Fruit fly (Drosophila melanogaster) whole organism, prepupa: ENCODE data around the gene CG3407.

Source experiments
- Blimp-1 ChIP-seq: fragments of 200-800 bp; sonication (Bioruptor generic); optimal IDR thresholded peaks from 3 replicates; lab custom pipeline; 2017; ENCODE audit warnings: missing biosample characterization, missing genetic modification characterization, mild to moderate bottlenecking, moderate library complexity, missing genetic modification reagents
- CG10669 ChIP-seq: fragments of 200-800 bp; sonication (Bioruptor generic); optimal IDR thresholded peaks from 3 replicates; lab custom pipeline; 2018; ENCODE audit warnings: missing biosample characterization, mild to moderate bottlenecking, missing genetic modification characterization, moderate library complexity
- CG11294 ChIP-seq: fragments of 200-800 bp; sonication (Bioruptor generic); IDR thresholded peaks from 2 replicates; pipeline ENCODE4 v1.3.6; 2022; ENCODE audit warnings: missing biosample characterization, missing genetic modification characterization
- CG11762 ChIP-seq: fragments of 200-800 bp; sonication (Bioruptor generic); optimal IDR thresholded peaks from 3 replicates; lab custom pipeline; 2016; ENCODE audit warnings: missing biosample characterization, missing genetic modification characterization; ENCODE audit not compliant: insufficient read depth
- CG11902 ChIP-seq: fragments of 200-800 bp; sonication (Bioruptor generic); optimal IDR thresholded peaks from 3 replicates; lab custom pipeline; 2016; ENCODE audit warnings: missing biosample characterization, missing genetic modification characterization
- CG1621 ChIP-seq: fragments of 200-800 bp; sonication (Bioruptor generic); optimal IDR thresholded peaks from 3 replicates; lab custom pipeline; 2018; ENCODE audit warnings: missing biosample characterization, mild to moderate bottlenecking, missing genetic modification characterization
- CG32006 ChIP-seq: fragments of 200-800 bp; sonication (Bioruptor generic); optimal IDR thresholded peaks from 3 replicates; lab custom pipeline; 2017; ENCODE audit warnings: missing biosample characterization, mild to moderate bottlenecking, missing genetic modification characterization
- CG34406 ChIP-seq: fragments of 200-800 bp; sonication (Bioruptor generic); optimal IDR thresholded peaks from 3 replicates; lab custom pipeline; 2016; ENCODE audit warnings: missing biosample characterization, missing genetic modification characterization
- CG3919 ChIP-seq: fragments of 200-800 bp; sonication (Bioruptor generic); optimal IDR thresholded peaks from 3 replicates; lab custom pipeline; 2016; ENCODE audit warnings: missing biosample characterization, missing genetic modification characterization
- CG4318 ChIP-seq: fragments of 200-800 bp; sonication (Bioruptor generic); optimal IDR thresholded peaks from 3 replicates; lab custom pipeline; 2017; ENCODE audit warnings: missing biosample characterization, mild to moderate bottlenecking, missing genetic modification characterization
- CG6276 ChIP-seq: fragments of 200-800 bp; sonication (Bioruptor generic); optimal IDR thresholded peaks from 2 replicates; lab custom pipeline; 2017; ENCODE audit warnings: missing biosample characterization, mild to moderate bottlenecking, missing genetic modification characterization
- CG6808 ChIP-seq: fragments of 200-800 bp; sonication (Bioruptor generic); optimal IDR thresholded peaks from 3 replicates; lab custom pipeline; 2017; ENCODE audit warnings: missing biosample characterization, missing genetic modification characterization, mild to moderate bottlenecking, moderate library complexity, missing genetic modification reagents
- CG6854 ChIP-seq: fragments of 200-800 bp; sonication (Bioruptor generic); optimal IDR thresholded peaks from 2 replicates; lab custom pipeline; 2017; ENCODE audit warnings: missing biosample characterization, mild to moderate bottlenecking, missing genetic modification characterization
- CG8119 ChIP-seq: fragments of 200-800 bp; sonication (Bioruptor generic); IDR thresholded peaks from 3 replicates; pipeline ENCODE4 v1.3.6; 2022; ENCODE audit warnings: missing biosample characterization, missing genetic modification characterization
- CG8319 ChIP-seq: fragments of 200-800 bp; sonication (Bioruptor generic); optimal IDR thresholded peaks from 3 replicates; lab custom pipeline; 2016; ENCODE audit warnings: missing biosample characterization, missing genetic modification characterization
- Eip75B ChIP-seq: fragments of 200-800 bp; sonication (Bioruptor generic); optimal IDR thresholded peaks from 3 replicates; lab custom pipeline; 2016; ENCODE audit warnings: missing biosample characterization, missing genetic modification characterization
- Eip78C ChIP-seq: fragments of 200-800 bp; sonication (Bioruptor generic); peaks from one replicate; lab custom pipeline; 2016; ENCODE audit warnings: missing biosample characterization, missing genetic modification characterization
- Eip93F ChIP-seq: fragments of 200-800 bp; sonication (Bioruptor generic); optimal IDR thresholded peaks from 2 replicates; lab custom pipeline; 2016; ENCODE audit warnings: missing biosample characterization, mild to moderate bottlenecking, missing genetic modification characterization
- Ets21C ChIP-seq: fragments of 200-800 bp; sonication (Bioruptor generic); optimal IDR thresholded peaks from 3 replicates; lab custom pipeline; 2016; ENCODE audit warnings: missing biosample characterization, missing genetic modification characterization
- Gug ChIP-seq: fragments of 200-800 bp; sonication (Bioruptor generic); IDR thresholded peaks from 2 replicates; pipeline ENCODE4 v1.3.6; 2022; ENCODE audit warnings: missing biosample characterization, missing genetic modification characterization
- Hr38 ChIP-seq: sonication (Bioruptor generic); optimal IDR thresholded peaks from 2 replicates; lab custom pipeline; 2016; ENCODE audit warnings: missing biosample characterization, missing genetic modification characterization
- Hr39 ChIP-seq: fragments of 200-800 bp; sonication (Bioruptor generic); optimal IDR thresholded peaks from 2 replicates; lab custom pipeline; 2016; ENCODE audit warnings: missing biosample characterization, missing genetic modification characterization
- Lpt ChIP-seq: fragments of 200-800 bp; sonication (Bioruptor generic); optimal IDR thresholded peaks from 3 replicates; lab custom pipeline; 2016; ENCODE audit warnings: missing biosample characterization, missing genetic modification characterization
- OdsH ChIP-seq: fragments of 200-800 bp; sonication (Bioruptor generic); optimal IDR thresholded peaks from 3 replicates; lab custom pipeline; 2016; ENCODE audit warnings: missing biosample characterization, missing genetic modification characterization
- Sox102F ChIP-seq: fragments of 200-800 bp; sonication (Bioruptor generic); optimal IDR thresholded peaks from 2 replicates; lab custom pipeline; 2016; ENCODE audit warnings: missing biosample characterization, mild to moderate bottlenecking, missing genetic modification characterization
- Sox14 ChIP-seq: fragments of 200-800 bp; sonication (Bioruptor generic); optimal IDR thresholded peaks from 3 replicates; lab custom pipeline; 2016; ENCODE audit warnings: missing biosample characterization, missing genetic modification characterization
- Sox15 ChIP-seq: fragments of 200-800 bp; sonication (Bioruptor generic); optimal IDR thresholded peaks from 3 replicates; lab custom pipeline; 2016; ENCODE audit warnings: missing biosample characterization, missing genetic modification characterization
- achi ChIP-seq: fragments of 200-800 bp; sonication (Bioruptor generic); optimal IDR thresholded peaks from 3 replicates; lab custom pipeline; 2016; ENCODE audit warnings: missing biosample characterization, missing genetic modification characterization
- cyc ChIP-seq: fragments of 200-800 bp; sonication (Bioruptor generic); optimal IDR thresholded peaks from 3 replicates; lab custom pipeline; 2016; ENCODE audit warnings: missing biosample characterization, missing genetic modification characterization
- dac ChIP-seq: fragments of 200-800 bp; sonication (Bioruptor generic); optimal IDR thresholded peaks from 2 replicates; lab custom pipeline; 2017; ENCODE audit warnings: missing biosample characterization, mild to moderate bottlenecking, missing genetic modification characterization
- dsx ChIP-seq: fragments of 200-800 bp; optimal IDR thresholded peaks from 3 replicates; lab custom pipeline; 2019; ENCODE audit warnings: missing biosample characterization, mild to moderate bottlenecking, missing genetic modification characterization, moderate library complexity; ENCODE audit not compliant: poor library complexity, severe bottlenecking
- eg ChIP-seq: fragments of 200-800 bp; sonication (Bioruptor generic); IDR thresholded peaks from 3 replicates; pipeline ENCODE4 v1.3.6; 2022; ENCODE audit warnings: missing biosample characterization, missing genetic modification characterization
- esn ChIP-seq: fragments of 200-800 bp; sonication (Bioruptor generic); optimal IDR thresholded peaks from 2 replicates; lab custom pipeline; 2016; ENCODE audit warnings: missing biosample characterization, mild to moderate bottlenecking, missing genetic modification characterization, moderate library complexity
- fd85E ChIP-seq: fragments of 200-800 bp; sonication (Bioruptor generic); optimal IDR thresholded peaks from 3 replicates; lab custom pipeline; 2016; ENCODE audit warnings: missing biosample characterization, missing genetic modification characterization
- fkh ChIP-seq: fragments of 200-800 bp; sonication (Bioruptor generic); optimal IDR thresholded peaks from 3 replicates; lab custom pipeline; 2017; ENCODE audit warnings: missing biosample characterization, mild to moderate bottlenecking, missing genetic modification characterization, moderate library complexity
- lz ChIP-seq: fragments of 200-800 bp; sonication (Bioruptor generic); optimal IDR thresholded peaks from 3 replicates; lab custom pipeline; 2016; ENCODE audit warnings: missing biosample characterization, missing genetic modification characterization
- net ChIP-seq: fragments of 200-800 bp; sonication (Bioruptor generic); optimal IDR thresholded peaks from 3 replicates; lab custom pipeline; 2016; ENCODE audit warnings: missing biosample characterization, missing genetic modification characterization
- pdm3 ChIP-seq: fragments of 200-800 bp; sonication (Bioruptor generic); optimal IDR thresholded peaks from 3 replicates; lab custom pipeline; 2016; ENCODE audit warnings: missing biosample characterization, missing genetic modification characterization
- salr ChIP-seq, 2 experiments: fragments of 200-800 bp; sonication (Bioruptor generic); optimal IDR thresholded peaks; 3 replicates each; lab custom pipeline; 2016 to 2018; ENCODE audit warnings: missing biosample characterization in 2 of 2, missing genetic modification characterization in 2 of 2, mild to moderate bottlenecking in 1 of 2
- svp ChIP-seq: fragments of 200-800 bp; sonication (Bioruptor generic); peaks from one replicate; lab custom pipeline; 2016; ENCODE audit warnings: missing biosample characterization, missing genetic modification characterization
- topi ChIP-seq: fragments of 200-800 bp; sonication (Bioruptor generic); optimal IDR thresholded peaks from 3 replicates; lab custom pipeline; 2016; ENCODE audit warnings: missing biosample characterization, missing genetic modification characterization
- vri ChIP-seq: fragments of 200-800 bp; sonication (Bioruptor generic); optimal IDR thresholded peaks from 3 replicates; lab custom pipeline; 2016; ENCODE audit warnings: missing biosample characterization, mild to moderate bottlenecking, missing genetic modification characterization

The CG3407 gene

dm6 chr2L:3847908-3848307 is 34.7 kb upstream of the CG3407 start (continued):
- TF ChIP-seq dsx (GFP tag; lab: Kevin White, UChicago) = no peak
- TF ChIP-seq net (GFP tag; lab: Kevin White, UChicago) = peak; percentile 2
- TF ChIP-seq Hr38 (GFP tag; lab: Kevin White, UChicago) = no peak
- TF ChIP-seq CG11762 (GFP tag; lab: Kevin White, UChicago) = no peak
- TF ChIP-seq vri (GFP tag; lab: Kevin White, UChicago) = no peak
- no peak for TF ChIP-seq Sox15 (GFP tag; lab: Kevin White, UChicago)
- peak; percentile 70 for TF ChIP-seq svp (GFP tag; lab: Kevin White, UChicago)
- no peak for TF ChIP-seq CG4318 (GFP tag; lab: Kevin White, UChicago)
- no peak for TF ChIP-seq CG10669
- TF ChIP-seq achi = peak; percentile 2
- no peak for TF ChIP-seq pdm3 (GFP tag; lab: Kevin White, UChicago)
- TF ChIP-seq CG6808 (GFP tag; lab: Kevin White, UChicago) = no peak

dm6 chr2L:3846520-3846919 is 33.3 kb upstream of the CG3407 start:
- no peak for TF ChIP-seq CG10669
- no peak for TF ChIP-seq vri (GFP tag; lab: Kevin White, UChicago)
- TF ChIP-seq Ets21C = no peak

dm6 chr2L:3844898-3845713 is 31.9 kb upstream of the CG3407 start:
- TF ChIP-seq Lpt (GFP tag; lab: Kevin White, UChicago) (no peak), Sox15 (GFP tag; lab: Kevin White, UChicago) (no peak), esn (GFP tag; lab: Kevin White, UChicago) (peak; percentile 2), vri (GFP tag; lab: Kevin White, UChicago) (no peak), Eip78C (GFP tag; lab: Kevin White, UChicago) (peak; percentile 21), svp (GFP tag; lab: Kevin White, UChicago) (no peak)
- TF ChIP-seq, all 60 proteins: peak for 2

- peak; percentile 37 for TF ChIP-seq pdm3 (GFP tag; lab: Kevin White, UChicago)
- TF ChIP-seq CG11902 (GFP tag; lab: Kevin White, UChicago) = no peak
- no peak for TF ChIP-seq Eip93F
- no peak for TF ChIP-seq CG10669
- no peak for TF ChIP-seq dsx (GFP tag; lab: Kevin White, UChicago)
- TF ChIP-seq fkh (GFP tag; lab: Kevin White, UChicago) = no peak
- TF ChIP-seq Sox102F = peak; percentile 53
- peak; percentile 55 for TF ChIP-seq esn (GFP tag; lab: Kevin White, UChicago)
- TF ChIP-seq Ets21C = peak; percentile 24
- no peak for TF ChIP-seq eg (GFP tag; lab: Robert Waterston, UW)
- TF ChIP-seq svp (GFP tag; lab: Kevin White, UChicago) = no peak
- no peak for TF ChIP-seq CG1621 (tag; lab: Kevin White, UChicago)
- TF ChIP-seq Gug = no peak
- TF ChIP-seq CG8319 (GFP tag; lab: Kevin White, UChicago) = no peak
- TF ChIP-seq Blimp-1 (GFP tag; lab: Kevin White, UChicago) = no peak
- TF ChIP-seq salr (GFP tag; optimal IDR thresholded peaks at IDR 0.05; lab: Kevin White, UChicago) = no peak
- no peak for TF ChIP-seq dac (GFP tag; lab: Kevin White, UChicago)
- TF ChIP-seq CG32006 (GFP tag; lab: Kevin White, UChicago) = peak; percentile 9
- TF ChIP-seq CG34406 (GFP tag; lab: Kevin White, UChicago) = peak; percentile 33
- TF ChIP-seq CG3919 (GFP tag; lab: Kevin White, UChicago) = no peak
- TF ChIP-seq vri (GFP tag; lab: Kevin White, UChicago) = peak; percentile 41
- TF ChIP-seq OdsH (GFP tag; lab: Kevin White, UChicago) = peak; percentile 21
- TF ChIP-seq CG4318 (GFP tag; lab: Kevin White, UChicago) = no peak
- TF ChIP-seq cyc (GFP tag; lab: Kevin White, UChicago) = no peak
- no peak for TF ChIP-seq achi
- TF ChIP-seq Sox14 (GFP tag; lab: Kevin White, UChicago) = peak; percentile 28
- TF ChIP-seq CG6276 (GFP tag; lab: Kevin White, UChicago) = no peak
- TF ChIP-seq Eip75B (GFP tag; lab: Kevin White, UChicago) = peak; percentile 11
- TF ChIP-seq lz (GFP tag; lab: Kevin White, UChicago) = peak; percentile 26
- no peak for TF ChIP-seq CG8119
- no peak for TF ChIP-seq topi (GFP tag; lab: Kevin White, UChicago)
- no peak for TF ChIP-seq CG6854 (GFP tag; lab: Kevin White, UChicago)
- TF ChIP-seq fd85E = no peak
- no peak for TF ChIP-seq CG6808 (GFP tag; lab: Kevin White, UChicago)
- no peak for TF ChIP-seq CG11294 (GFP tag; lab: Robert Waterston, UW)
- peak; percentile 49 for TF ChIP-seq Hr39 (GFP tag; lab: Kevin White, UChicago)
These were observed 30.9 kb upstream of the CG3407 start for dm6 chr2L:3844135-3844534.
